Fruit fly (Drosophila melanogaster): ENCODE measurements around the gene rho.

Gene rho

dm6 chr3L:1442906-1443305 is 20.7 kb upstream of the rho start (continued):
- peak; percentile 26 for TF ChIP-seq Sry-δ (GFP tag; optimal IDR thresholded peaks at IDR 0.05)
- TF ChIP-seq Lhr (GFP tag; optimal IDR thresholded peaks at IDR 0.05) = peak; percentile 84
- no peak for TF ChIP-seq ham (GFP tag; IDR thresholded peaks at IDR 0.05)
- peak; percentile 84 for TF ChIP-seq CG7745 (tag; optimal IDR thresholded peaks at IDR 0.05)
- TF ChIP-seq CG12236 (GFP tag; optimal IDR thresholded peaks at IDR 0.05) = peak; percentile 72
- TF ChIP-seq CG10321 (GFP tag; IDR thresholded peaks at IDR 0.05) = no peak
- peak; percentile 92 for TF ChIP-seq CG6254 (GFP tag; optimal IDR thresholded peaks at IDR 0.05)
- TF ChIP-seq Ets97D (GFP tag; optimal IDR thresholded peaks at IDR 0.05) = peak; percentile 25
- peak; percentile 75; the same call in 1 of the 3 replicates for TF ChIP-seq jigr1 (GFP tag; IDR thresholded peaks at IDR 0.05)
- TF ChIP-seq lab (GFP tag; optimal IDR thresholded peaks at IDR 0.05) = peak; percentile 17
- TF ChIP-seq CG31365 (tag; optimal IDR thresholded peaks at IDR 0.05) = no peak
- peak; percentile 92 for TF ChIP-seq gsb-n (tag; optimal IDR thresholded peaks at IDR 0.05)
- TF ChIP-seq btn (GFP tag; optimal IDR thresholded peaks at IDR 0.05) = peak; percentile 49
- no peak for TF ChIP-seq CG15479 (GFP tag; optimal IDR thresholded peaks at IDR 0.05)
- TF ChIP-seq NfI (GFP tag; optimal IDR thresholded peaks at IDR 0.05) = peak; percentile 67
- peak; percentile 79 for TF ChIP-seq cato (GFP tag; optimal IDR thresholded peaks at IDR 0.05; ENCODE audit: borderline replicate concordance)
- TF ChIP-seq CG10147 (GFP tag; optimal IDR thresholded peaks at IDR 0.05) = peak; percentile 24
- TF ChIP-seq pfk (GFP tag; optimal IDR thresholded peaks at IDR 0.05) = no peak
- peak; percentile 89 for TF ChIP-seq CG7839 (tag; optimal IDR thresholded peaks at IDR 0.05)
- peak; percentile 22 for TF ChIP-seq CG1792 (GFP tag; optimal IDR thresholded peaks at IDR 0.05)
- TF ChIP-seq unc-4 (GFP tag; IDR thresholded peaks at IDR 0.05; ENCODE audit: partially characterized antibody) = no peak
- no peak for TF ChIP-seq CG13894 (tag; optimal IDR thresholded peaks at IDR 0.05)
- peak; percentile 55 for TF ChIP-seq fd102C (GFP tag; optimal IDR thresholded peaks at IDR 0.05)
- peak; percentile 78 for TF ChIP-seq wor (GFP tag; IDR thresholded peaks at IDR 0.05)
- TF ChIP-seq CTCF (GFP tag; optimal IDR thresholded peaks at IDR 0.05) = no peak
- peak; percentile 97 for TF ChIP-seq chm (GFP tag; IDR thresholded peaks at IDR 0.05)
- peak; percentile 62 for TF ChIP-seq Sry-β (GFP tag; optimal IDR thresholded peaks at IDR 0.05)
- TF ChIP-seq z (GFP tag; IDR thresholded peaks at IDR 0.05) = peak; percentile 55; the same call in 1 of the 3 replicates
- TF ChIP-seq sob (GFP tag; IDR thresholded peaks at IDR 0.05) = peak; percentile 68
- TF ChIP-seq dysf (GFP tag; IDR thresholded peaks at IDR 0.05) = peak; percentile 83
- TF ChIP-seq CG11085 (GFP tag; IDR thresholded peaks at IDR 0.05) = no peak; the same call in 1 of the 2 replicates
- no peak for TF ChIP-seq Tbp (GFP tag; optimal IDR thresholded peaks at IDR 0.05)
- TF ChIP-seq CG12659 (GFP tag; optimal IDR thresholded peaks at IDR 0.05) = peak; percentile 48
- TF ChIP-seq Ets65A (GFP tag) = peak; percentile 97
- TF ChIP-seq CG18476 (GFP tag; optimal IDR thresholded peaks at IDR 0.05) = peak; percentile 82
- peak; percentile 83 for TF ChIP-seq bab2 (GFP tag; optimal IDR thresholded peaks at IDR 0.05)
- TF ChIP-seq Dad (GFP tag; optimal IDR thresholded peaks at IDR 0.05) = peak; percentile 61
- TF ChIP-seq Nf-YC (tag; optimal IDR thresholded peaks at IDR 0.05) = no peak
- TF ChIP-seq CG15269 (tag; optimal IDR thresholded peaks at IDR 0.05) = peak; percentile 55
- TF ChIP-seq C15 (GFP tag; IDR thresholded peaks at IDR 0.05) = no peak; the same call in 2 of the 3 replicates
- peak; percentile 76 for TF ChIP-seq Nf-YB (GFP tag; optimal IDR thresholded peaks at IDR 0.05)
- TF ChIP-seq Bgb (GFP tag; IDR thresholded peaks at IDR 0.05; ENCODE audit: partially characterized antibody) = 0 out of 2 replicates have a peak, but pooled peaks have one; percentile 7
- peak; percentile 88 for TF ChIP-seq nerfin-1 (tag; optimal IDR thresholded peaks at IDR 0.05)
- peak; percentile 79 for TF ChIP-seq CG1233 (GFP tag; optimal IDR thresholded peaks at IDR 0.05)
- TF ChIP-seq gcm (GFP tag; optimal IDR thresholded peaks at IDR 0.05) = peak; percentile 80
- TF ChIP-seq CG14014 (GFP tag; IDR thresholded peaks at IDR 0.05) = 0 out of 2 replicates have a peak, but pooled peaks have one; percentile 51
- TF ChIP-seq MBD-R2 (GFP tag; IDR thresholded peaks at IDR 0.05) = 0 out of 2 replicates have a peak, but pooled peaks have one; percentile 18
- TF ChIP-seq GATAe (GFP tag; conservative IDR thresholded peaks at IDR 0.05) = no peak
- no peak for TF ChIP-seq h (optimal IDR thresholded peaks at IDR 0.05)
- TF ChIP-seq CG9797 (GFP tag; optimal IDR thresholded peaks at IDR 0.05) = peak; percentile 5
- peak; percentile 82 for TF ChIP-seq tgo (GFP tag; IDR thresholded peaks at IDR 0.05)
